Fruit fly (Drosophila melanogaster) whole organism, embryonic: ENCODE data around the gene CG42795.

Source experiments
- Abd-B ChIP-seq: fragments of 200-800 bp; sonication (Bioruptor generic); optimal IDR thresholded peaks from 2 replicates; lab custom pipeline; 2018; ENCODE audit warnings: missing biosample characterization, mild to moderate bottlenecking, missing genetic modification characterization, moderate library complexity
- Ada2b ChIP-seq: fragments of 200-800 bp; sonication (Bioruptor generic); IDR thresholded peaks from 2 replicates; pipeline ENCODE4 v1.3.6; 2022; ENCODE audit warnings: missing biosample characterization, missing genetic modification characterization
- Bteb2 ChIP-seq: fragments of 200-800 bp; sonication (Bioruptor generic); optimal IDR thresholded peaks from 2 replicates; lab custom pipeline; 2016; ENCODE audit warnings: missing biosample characterization, missing genetic modification characterization
- CG11723 ChIP-seq: fragments of 200-800 bp; sonication (Bioruptor generic); optimal IDR thresholded peaks from 2 replicates; lab custom pipeline; 2017; ENCODE audit warnings: missing biosample characterization, mild to moderate bottlenecking, missing genetic modification characterization
- CG12659 ChIP-seq: fragments of 200-800 bp; sonication (Bioruptor generic); optimal IDR thresholded peaks from 3 replicates; lab custom pipeline; 2017; ENCODE audit warnings: mild to moderate bottlenecking, missing biosample characterization, missing genetic modification reagents, missing genetic modification characterization
- CG13287 ChIP-seq: fragments of 200-800 bp; sonication (Bioruptor generic); IDR thresholded peaks from 2 replicates; pipeline ENCODE4 v1.3.6; 2022; ENCODE audit warnings: missing biosample characterization, missing genetic modification characterization; ENCODE audit not compliant: partially characterized antibody
- CG13296 ChIP-seq: fragments of 200-800 bp; sonication (Bioruptor generic); optimal IDR thresholded peaks from 3 replicates; lab custom pipeline; 2018; ENCODE audit warnings: missing biosample characterization, mild to moderate bottlenecking, missing genetic modification characterization
- CG13424 ChIP-seq: fragments of 200-800 bp; sonication (Bioruptor generic); optimal IDR thresholded peaks from 2 replicates; lab custom pipeline; 2019; ENCODE audit warnings: missing biosample characterization, mild to moderate bottlenecking, missing genetic modification characterization, moderate library complexity
- CG13894 ChIP-seq: fragments of 200-800 bp; sonication (Bioruptor generic); optimal IDR thresholded peaks from 3 replicates; lab custom pipeline; 2018; ENCODE audit warnings: missing biosample characterization, mild to moderate bottlenecking, missing genetic modification characterization, moderate library complexity
- CG17385 ChIP-seq: fragments of 200-800 bp; sonication (Bioruptor generic); optimal IDR thresholded peaks from 3 replicates; lab custom pipeline; 2018; ENCODE audit warnings: missing biosample characterization, mild to moderate bottlenecking, missing genetic modification characterization
- CG17802 ChIP-seq: fragments of 200-800 bp; sonication (Bioruptor generic); optimal IDR thresholded peaks from 2 replicates; lab custom pipeline; 2018; ENCODE audit warnings: missing biosample characterization, mild to moderate bottlenecking, missing genetic modification characterization, moderate library complexity
- CG2712 ChIP-seq: fragments of 200-800 bp; optimal IDR thresholded peaks from 3 replicates; lab custom pipeline; 2019; ENCODE audit warnings: missing biosample characterization, mild to moderate bottlenecking, missing genetic modification characterization, moderate library complexity
- CG32532 ChIP-seq: fragments of 200-800 bp; sonication (Bioruptor generic); IDR thresholded peaks from 2 replicates; pipeline ENCODE4 v1.3.6; 2022; ENCODE audit warnings: missing biosample characterization, missing genetic modification characterization
- CG33213 ChIP-seq: fragments of 200-800 bp; sonication (Bioruptor generic); optimal IDR thresholded peaks from 3 replicates; lab custom pipeline; 2016; ENCODE audit warnings: missing biosample characterization, missing genetic modification characterization
- CG33557 ChIP-seq: fragments of 200-800 bp; sonication (Bioruptor generic); optimal IDR thresholded peaks from 2 replicates; lab custom pipeline; 2019; ENCODE audit warnings: missing biosample characterization, mild to moderate bottlenecking, missing genetic modification characterization, moderate library complexity
- CG3407 ChIP-seq: fragments of 200-800 bp; sonication (Bioruptor generic); optimal IDR thresholded peaks from 2 replicates; lab custom pipeline; 2018; ENCODE audit warnings: missing biosample characterization, mild to moderate bottlenecking, missing genetic modification characterization
- CG3838 ChIP-seq: fragments of 200-800 bp; sonication (Bioruptor generic); optimal IDR thresholded peaks from 3 replicates; lab custom pipeline; 2016; ENCODE audit warnings: missing biosample characterization, missing genetic modification characterization
- CG43689 ChIP-seq: fragments of 200-800 bp; sonication (Bioruptor generic); IDR thresholded peaks from 2 replicates; pipeline ENCODE4 v1.3.6; 2022; ENCODE audit warnings: missing biosample characterization, missing genetic modification characterization
- CG4404 ChIP-seq: fragments of 200-800 bp; sonication (Bioruptor generic); IDR thresholded peaks from 2 replicates; pipeline ENCODE4 v1.3.6; 2022; ENCODE audit warnings: missing biosample characterization, missing genetic modification characterization
- CG6683 ChIP-seq: fragments of 200-800 bp; sonication (Bioruptor generic); optimal IDR thresholded peaks from 2 replicates; lab custom pipeline; 2017; ENCODE audit warnings: missing biosample characterization, mild to moderate bottlenecking, missing genetic modification characterization, missing genetic modification reagents
- CG7357 ChIP-seq: fragments of 200-800 bp; sonication (Bioruptor generic); IDR thresholded peaks from 3 replicates; pipeline ENCODE4 v1.3.6; 2022; ENCODE audit warnings: missing biosample characterization, missing genetic modification characterization
- CG7928 ChIP-seq: fragments of 200-800 bp; sonication (Bioruptor generic); optimal IDR thresholded peaks from 2 replicates; lab custom pipeline; 2017; ENCODE audit warnings: missing biosample characterization, mild to moderate bottlenecking, missing genetic modification characterization
- Chrac-16 ChIP-seq: fragments of 200-800 bp; sonication (Bioruptor generic); optimal IDR thresholded peaks from 3 replicates; lab custom pipeline; 2016; ENCODE audit warnings: missing biosample characterization, missing genetic modification characterization
- Deaf1 ChIP-seq: fragments of 200-800 bp; optimal IDR thresholded peaks from 3 replicates; lab custom pipeline; 2019; ENCODE audit warnings: missing biosample characterization, mild to moderate bottlenecking, missing genetic modification characterization, moderate library complexity
- Dfd ChIP-seq, 2 experiments: fragments of >200 bp; optimal IDR thresholded peaks; 2 replicates each; lab custom pipeline; 2017; ENCODE audit warnings: missing biosample characterization in 2 of 2, missing genetic modification characterization in 2 of 2
- Doc3 ChIP-seq: fragments of 200-800 bp; sonication (Bioruptor generic); IDR thresholded peaks from 3 replicates; pipeline ENCODE4 v1.3.6; 2022; ENCODE audit warnings: missing biosample characterization, missing genetic modification characterization; ENCODE audit not compliant: partially characterized antibody
- Fer1 ChIP-seq: fragments of 200-800 bp; sonication (Bioruptor generic); optimal IDR thresholded peaks from 2 replicates; lab custom pipeline; 2017; ENCODE audit warnings: missing biosample characterization, mild to moderate bottlenecking, missing genetic modification characterization
- GATAe ChIP-seq: fragments of 200-800 bp; sonication (Bioruptor generic); conservative IDR thresholded peaks from 2 replicates; pipeline ENCODE4 v1.3.6; 2022; ENCODE audit warnings: missing biosample characterization, missing genetic modification characterization
- HLH3B ChIP-seq: fragments of 200-800 bp; sonication (Bioruptor generic); IDR thresholded peaks from 2 replicates; pipeline ENCODE4 v1.3.6; 2022; ENCODE audit warnings: missing biosample characterization, missing genetic modification characterization
- Lpt ChIP-seq: fragments of >200 bp; optimal IDR thresholded peaks from 2 replicates; lab custom pipeline; 2018; ENCODE audit warnings: missing biosample characterization, missing genetic modification characterization
- PHDP ChIP-seq: fragments of 200-800 bp; sonication (Bioruptor generic); optimal IDR thresholded peaks from 3 replicates; lab custom pipeline; 2018; ENCODE audit warnings: missing biosample characterization, mild to moderate bottlenecking, missing genetic modification characterization, moderate library complexity
- Spps ChIP-seq: fragments of 200-800 bp; sonication (Bioruptor generic); optimal IDR thresholded peaks from 2 replicates; lab custom pipeline; 2018; ENCODE audit warnings: missing biosample characterization, mild to moderate bottlenecking, missing genetic modification characterization
- ap ChIP-seq: fragments of 200-800 bp; sonication (Bioruptor generic); IDR thresholded peaks from 2 replicates; pipeline ENCODE4 v1.3.6; 2022; ENCODE audit warnings: missing biosample characterization, missing genetic modification characterization
- cad ChIP-seq: fragments of >200 bp; optimal IDR thresholded peaks from 2 replicates; lab custom pipeline; 2017; ENCODE audit warnings: missing biosample characterization, missing genetic modification characterization
- cas ChIP-seq: fragments of 200-800 bp; sonication (Bioruptor generic); IDR thresholded peaks from 2 replicates; pipeline ENCODE4 v1.3.6; 2022; ENCODE audit warnings: missing biosample characterization, missing genetic modification characterization
- ci ChIP-seq: fragments of 200-800 bp; sonication (Bioruptor generic); IDR thresholded peaks from 3 replicates; pipeline ENCODE4 v1.3.6; 2022; ENCODE audit warnings: missing biosample characterization, missing genetic modification characterization
- disco-r ChIP-seq: fragments of 200-800 bp; sonication (Bioruptor generic); optimal IDR thresholded peaks from 2 replicates; lab custom pipeline; 2016; ENCODE audit warnings: missing biosample characterization, missing genetic modification characterization
- dysf ChIP-seq: fragments of 200-800 bp; sonication (Bioruptor generic); IDR thresholded peaks from 3 replicates; pipeline ENCODE4 v1.3.6; 2022; ENCODE audit warnings: missing biosample characterization, missing genetic modification characterization
- emc ChIP-seq: fragments of 200-800 bp; sonication (Bioruptor generic); optimal IDR thresholded peaks from 2 replicates; lab custom pipeline; 2016; ENCODE audit warnings: missing biosample characterization, missing genetic modification characterization
- fu2 ChIP-seq: fragments of 200-800 bp; sonication (Bioruptor generic); optimal IDR thresholded peaks from 2 replicates; lab custom pipeline; 2016; ENCODE audit warnings: missing biosample characterization, missing genetic modification characterization
- luna ChIP-seq: fragments of 200-800 bp; sonication (Bioruptor generic); optimal IDR thresholded peaks from 2 replicates; lab custom pipeline; 2016; ENCODE audit warnings: missing biosample characterization, missing genetic modification characterization
- nau ChIP-seq: fragments of 200-800 bp; sonication (Bioruptor generic); optimal IDR thresholded peaks from 3 replicates; lab custom pipeline; 2017; ENCODE audit warnings: missing biosample characterization, mild to moderate bottlenecking, missing genetic modification characterization, missing genetic modification reagents
- nerfin-1 ChIP-seq: fragments of 200-800 bp; sonication (Bioruptor generic); optimal IDR thresholded peaks from 3 replicates; lab custom pipeline; 2019; ENCODE audit warnings: missing biosample characterization, mild to moderate bottlenecking, missing genetic modification characterization, moderate library complexity
- oc ChIP-seq: fragments of 200-800 bp; sonication (Bioruptor generic); optimal IDR thresholded peaks from 2 replicates; lab custom pipeline; 2018; ENCODE audit warnings: missing biosample characterization, mild to moderate bottlenecking, missing genetic modification characterization, moderate library complexity
- pfk ChIP-seq: fragments of 200-800 bp; sonication (Bioruptor generic); optimal IDR thresholded peaks from 2 replicates; lab custom pipeline; 2018; ENCODE audit warnings: missing biosample characterization, mild to moderate bottlenecking, missing genetic modification characterization, moderate library complexity
- pnt ChIP-seq: fragments of 200-800 bp; sonication (Bioruptor generic); optimal IDR thresholded peaks from 3 replicates; lab custom pipeline; 2016; ENCODE audit warnings: missing biosample characterization, missing genetic modification characterization
- psq ChIP-seq: fragments of 200-800 bp; sonication (Bioruptor generic); optimal IDR thresholded peaks from 2 replicates; lab custom pipeline; 2017; ENCODE audit warnings: missing biosample characterization, missing genetic modification characterization
- sd ChIP-seq: fragments of 200-800 bp; sonication (Bioruptor generic); optimal IDR thresholded peaks from 3 replicates; lab custom pipeline; 2018; ENCODE audit warnings: missing biosample characterization, mild to moderate bottlenecking, missing genetic modification characterization, moderate library complexity
- seq ChIP-seq: fragments of 200-800 bp; sonication (Bioruptor generic); IDR thresholded peaks from 2 replicates; pipeline ENCODE4 v1.3.6; 2022; ENCODE audit warnings: missing biosample characterization, missing genetic modification characterization
- tap ChIP-seq: fragments of 200-800 bp; optimal IDR thresholded peaks from 3 replicates; lab custom pipeline; 2019; ENCODE audit warnings: missing biosample characterization, mild to moderate bottlenecking, missing genetic modification characterization, moderate library complexity
- yki ChIP-seq: fragments of >200 bp; optimal IDR thresholded peaks from 3 replicates; lab custom pipeline; 2018

The CG42795 gene

dm6 chr3R:10265552-10266137, 40.2 kb downstream of the CG42795 start (continued):
- TF ChIP-seq pfk (GFP tag; lab: Kevin White, UChicago) (no peak), CG13894 (tag; lab: Kevin White, UChicago) (peak; percentile 9), Fer1 (GFP tag; lab: Kevin White, UChicago) (peak; percentile 61), CG4404 (peak; percentile 26; the same call in 1 of the 2 replicates), fu2 (GFP tag; lab: Kevin White, UChicago) (peak; percentile 23), CG13296 (GFP tag; lab: Kevin White, UChicago) (peak; percentile 62), ci (GFP tag; lab: Robert Waterston, UW) (no peak; the same call in 2 of the 3 replicates), CG11723 (GFP tag; lab: Kevin White, UChicago) (peak; percentile 2), CG33213 (GFP tag; lab: Kevin White, UChicago) (no peak), Chrac-16 (peak; percentile 34), Deaf1 (no peak), HLH3B (GFP tag; lab: Robert Waterston, UW) (peak; percentile 27; the same call in 1 of the 2 replicates), psq (no peak), pnt (GFP tag; lab: Kevin White, UChicago) (no peak), PHDP (tag; lab: Kevin White, UChicago) (peak; percentile 63), luna (no peak), nerfin-1 (peak; percentile 0), Abd-B (no peak), CG2712 (tag; lab: Kevin White, UChicago) (peak; percentile 44), sd (tag; lab: Kevin White, UChicago) (peak; percentile 41), Bteb2 (peak; percentile 67), Spps (no peak), seq (peak; percentile 50), CG6683 (GFP tag; lab: Kevin White, UChicago) (peak; percentile 9), CG13424 (tag; lab: Kevin White, UChicago) (peak; percentile 34), ap (GFP tag; lab: Robert Waterston, UW) (no peak), nau (GFP tag; lab: Kevin White, UChicago) (no peak), cas (GFP tag; lab: Robert Waterston, UW) (peak; percentile 56; the same call in 1 of the 2 replicates), Doc3 (GFP tag; lab: Robert Waterston, UW) (no peak), CG3407 (GFP tag; lab: Kevin White, UChicago) (no peak), CG33557 (no peak), CG32532 (GFP tag; lab: Robert Waterston, UW) (peak; percentile 87), oc (tag; lab: Kevin White, UChicago) (no peak), dysf (GFP tag; lab: Robert Waterston, UW) (peak; percentile 76), CG43689 (GFP tag; lab: Robert Waterston, UW) (0 out of 2 replicates have a peak, but pooled peaks have one; percentile 25), CG17802 (no peak), CG13287 (no peak), CG17385 (GFP tag; lab: Kevin White, UChicago) (peak; percentile 43), GATAe (GFP tag; lab: Robert Waterston, UW) (0 out of 2 replicates have a peak, but pooled peaks have one; percentile 13), Ada2b (GFP tag; lab: Robert Waterston, UW) (peak; percentile 34), CG7928 (no peak), CG12659 (GFP tag; lab: Kevin White, UChicago) (peak; percentile 58), tap (tag; lab: Kevin White, UChicago) (no peak), Dfd (GFP tag; optimal IDR thresholded peaks at IDR 0.05; lab: Kevin White, UChicago) (no peak), yki (no peak), disco-r (peak; percentile 35), emc (no peak), Lpt (GFP tag; lab: Kevin White, UChicago) (no peak), cad (GFP tag; lab: Kevin White, UChicago) (no peak), CG7357 (0 out of 3 replicates have a peak, but pooled peaks have one; percentile 34), CG3838 (GFP tag; lab: Kevin White, UChicago) (no peak)
